Worm (Caenorhabditis elegans) whole organism, L2 larva: ENCODE results near the gene C47E12.10.

Experiments used
- dmd-4 ChIP-seq: sonication (generic microtip); optimal IDR thresholded peaks from 2 replicates; lab custom pipeline; 2017; ENCODE audit warnings: missing biosample characterization, missing genetic modification characterization
- elt-3 ChIP-seq: sonication (generic microtip); optimal IDR thresholded peaks from 2 replicates; lab custom pipeline; 2017; ENCODE audit warnings: missing biosample characterization, missing genetic modification characterization
- nhr-11 ChIP-seq: fragments of 150-350 bp; optimal IDR thresholded peaks from 2 replicates; lab custom pipeline; 2014; ENCODE audit warnings: missing biosample characterization, missing genetic modification characterization
- nhr-129 ChIP-seq: fragments of 150-350 bp; optimal IDR thresholded peaks from 2 replicates; lab custom pipeline; 2014; ENCODE audit warnings: missing biosample characterization, missing genetic modification characterization
- nhr-237 ChIP-seq: fragments of 150-350 bp; optimal IDR thresholded peaks from 2 replicates; lab custom pipeline; 2014; ENCODE audit warnings: missing biosample characterization, missing genetic modification characterization
- nhr-77 ChIP-seq: fragments of 150-350 bp; optimal IDR thresholded peaks from 2 replicates; lab custom pipeline; 2014; ENCODE audit warnings: missing biosample characterization, missing genetic modification characterization
- skn-1 ChIP-seq: sonication (generic microtip); optimal IDR thresholded peaks from 2 replicates; lab custom pipeline; 2017; ENCODE audit warnings: missing biosample characterization, missing genetic modification characterization
- sma-9 ChIP-seq, 2 experiments: fragments of 150-350 bp in 1 of 2; sonication (generic microtip) in 1 of 2; optimal IDR thresholded peaks; 2 replicates each; lab custom pipeline; 2014 to 2016; ENCODE audit warnings: missing genetic modification characterization in 2 of 2, mild to moderate bottlenecking in 1 of 2, missing biosample characterization in 1 of 2, missing compliant biosample characterization in 1 of 2, missing genetic modification reagents in 1 of 2, moderate library complexity in 1 of 2
- unc-55 ChIP-seq: fragments of 150-350 bp; sonication (generic microtip); optimal IDR thresholded peaks from 3 replicates; lab custom pipeline; 2014; ENCODE audit warnings: missing biosample characterization, missing genetic modification reagents, missing genetic modification characterization
- unc-62 ChIP-seq: fragments of 150-350 bp; optimal IDR thresholded peaks from 2 replicates; lab custom pipeline; 2014; ENCODE audit warnings: missing biosample characterization, missing genetic modification reagents, missing genetic modification characterization
- zag-1 ChIP-seq: fragments of 150-350 bp; optimal IDR thresholded peaks from 2 replicates; lab custom pipeline; 2014; ENCODE audit warnings: missing biosample characterization, missing genetic modification characterization

DNA sequence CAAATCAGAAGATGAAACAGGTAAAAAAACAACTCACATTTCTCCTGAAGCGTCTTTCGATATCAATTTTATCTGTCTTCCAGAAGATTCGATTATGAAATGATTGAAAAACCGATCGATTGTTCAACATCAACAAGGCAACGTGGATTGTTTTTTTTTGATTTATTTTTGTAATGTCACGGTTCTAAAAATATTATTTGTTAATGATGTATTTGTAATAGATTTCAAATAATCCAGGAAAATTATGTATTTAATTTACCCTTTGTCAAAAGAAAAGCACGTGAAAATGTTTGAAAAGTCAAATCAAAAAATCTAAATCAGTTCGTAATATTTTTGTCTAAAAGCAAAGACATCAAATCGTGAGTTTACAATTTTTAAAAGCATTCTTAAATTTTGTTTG, 3.5 kb upstream of the C47E12.10 start, which contains the start of the genes kin-5 and C47E12.11:
- TF ChIP-seq nhr-237 (tag; lab: Kevin White, UChicago) (no peak), skn-1 (no peak), nhr-77 (tag; lab: Kevin White, UChicago) (no peak), nhr-129 (tag; lab: Kevin White, UChicago) (no peak), dmd-4 (no peak), sma-9 (GFP tag; optimal IDR thresholded peaks at IDR 0.05; lab: Kevin White, UChicago) (no peak), sma-9 (tag; optimal IDR thresholded peaks at IDR 0.05; lab: Kevin White, UChicago) (no peak), unc-62 (GFP tag; lab: Kevin White, UChicago) (no peak), elt-3 (no peak), unc-55 (GFP tag; lab: Kevin White, UChicago) (no peak), zag-1 (tag; lab: Kevin White, UChicago) (no peak), nhr-11 (tag; lab: Kevin White, UChicago) (no peak)
